Worm (Caenorhabditis elegans) whole organism, late embryonic: ENCODE measurements around the gene syp-2.

Experiments
- C08G9.2 ChIP-seq: sonication (generic microtip); optimal IDR thresholded peaks from 2 replicates; lab custom pipeline; 2016; ENCODE audit warnings: mild to moderate bottlenecking, missing genetic modification characterization, moderate library complexity, missing compliant biosample characterization
- C38D4.7 ChIP-seq: fragments of 200-800 bp; sonication (Bioruptor generic); optimal IDR thresholded peaks from 2 replicates; lab custom pipeline; 2018; ENCODE audit warnings: mild to moderate bottlenecking, missing genetic modification characterization, moderate library complexity, missing compliant biosample characterization
- F13H6.1 ChIP-seq: sonication (generic microtip); optimal IDR thresholded peaks from 2 replicates; lab custom pipeline; 2016; ENCODE audit warnings: missing genetic modification characterization, missing compliant biosample characterization
- K02D7.2 ChIP-seq: sonication (generic microtip); optimal IDR thresholded peaks from 2 replicates; lab custom pipeline; 2017; ENCODE audit warnings: mild to moderate bottlenecking, missing genetic modification characterization, missing compliant biosample characterization
- T23F11.4 ChIP-seq: fragments of 200-800 bp; sonication (Bioruptor generic); optimal IDR thresholded peaks from 2 replicates; lab custom pipeline; 2018; ENCODE audit warnings: mild to moderate bottlenecking, missing genetic modification characterization, missing compliant biosample characterization
- ama-1 ChIP-seq: fragments of 150-350 bp; optimal IDR thresholded peaks from 2 replicates; lab custom pipeline; 2014
- ceh-14 ChIP-seq: sonication (generic microtip); optimal IDR thresholded peaks from 2 replicates; lab custom pipeline; 2016; ENCODE audit warnings: missing genotype, missing genetic modification characterization, missing compliant biosample characterization
- ceh-18 ChIP-seq: sonication (generic microtip); optimal IDR thresholded peaks from 2 replicates; lab custom pipeline; 2016; ENCODE audit warnings: missing genetic modification characterization, missing compliant biosample characterization
- ceh-19 ChIP-seq: fragments of 200-800 bp; sonication (Bioruptor generic); optimal IDR thresholded peaks from 2 replicates; lab custom pipeline; 2018; ENCODE audit warnings: mild to moderate bottlenecking, missing genetic modification characterization, missing compliant biosample characterization
- ceh-2 ChIP-seq: sonication (generic microtip); optimal IDR thresholded peaks from 2 replicates; lab custom pipeline; 2016; ENCODE audit warnings: missing genotype, missing genetic modification characterization, missing compliant biosample characterization
- ceh-22 ChIP-seq: sonication (generic microtip); optimal IDR thresholded peaks from 2 replicates; lab custom pipeline; 2017; ENCODE audit warnings: missing biosample characterization, missing genetic modification characterization
- ceh-24 ChIP-seq: sonication (generic microtip); optimal IDR thresholded peaks from 2 replicates; lab custom pipeline; 2016; ENCODE audit warnings: mild to moderate bottlenecking, missing genetic modification characterization, missing compliant biosample characterization
- ceh-30 ChIP-seq: fragments of 150-350 bp; optimal IDR thresholded peaks from 2 replicates; lab custom pipeline; 2014; ENCODE audit warnings: missing biosample characterization, missing genetic modification characterization
- ceh-31 ChIP-seq: sonication (generic microtip); optimal IDR thresholded peaks from 2 replicates; lab custom pipeline; 2016; ENCODE audit warnings: missing genetic modification characterization, missing compliant biosample characterization
- ceh-34 ChIP-seq: sonication (generic microtip); optimal IDR thresholded peaks from 2 replicates; lab custom pipeline; 2016; ENCODE audit warnings: mild to moderate bottlenecking, missing genetic modification characterization, missing compliant biosample characterization
- ceh-45 ChIP-seq: fragments of 200-800 bp; sonication (Bioruptor generic); IDR thresholded peaks from 2 replicates; pipeline ENCODE4 v1.3.6; 2022; ENCODE audit warnings: missing genetic modification reagents, missing genetic modification characterization, missing compliant biosample characterization
- ceh-48 ChIP-seq: sonication (generic microtip); optimal IDR thresholded peaks from 2 replicates; lab custom pipeline; 2016; ENCODE audit warnings: missing genetic modification characterization, inconsistent platforms, missing compliant biosample characterization
- ceh-6 ChIP-seq: fragments of 200-800 bp; sonication (Bioruptor generic); optimal IDR thresholded peaks from 2 replicates; lab custom pipeline; 2018; ENCODE audit warnings: mild to moderate bottlenecking, missing genetic modification characterization, missing compliant biosample characterization
- che-1 ChIP-seq: sonication (generic microtip); optimal IDR thresholded peaks from 2 replicates; lab custom pipeline; 2016; ENCODE audit warnings: mild to moderate bottlenecking, missing genetic modification characterization, missing compliant biosample characterization
- dmd-4 ChIP-seq: sonication (generic microtip); optimal IDR thresholded peaks from 2 replicates; lab custom pipeline; 2016; ENCODE audit warnings: borderline replicate concordance, missing genetic modification characterization, missing compliant biosample characterization
- dve-1 ChIP-seq: sonication (generic microtip); optimal IDR thresholded peaks from 2 replicates; lab custom pipeline; 2017; ENCODE audit warnings: antibody characterized with exemption, mild to moderate bottlenecking, missing genetic modification characterization, missing compliant biosample characterization
- elt-2 ChIP-seq: sonication (generic microtip); optimal IDR thresholded peaks from 2 replicates; lab custom pipeline; 2016; ENCODE audit warnings: missing genetic modification reagents, missing genetic modification characterization, missing compliant biosample characterization
- elt-4 ChIP-seq: sonication (generic microtip); optimal IDR thresholded peaks from 2 replicates; lab custom pipeline; 2016; ENCODE audit warnings: missing genetic modification characterization, missing compliant biosample characterization
- eyg-1 ChIP-seq: sonication (generic microtip); optimal IDR thresholded peaks from 2 replicates; lab custom pipeline; 2016; ENCODE audit warnings: missing genotype, missing genetic modification characterization, missing compliant biosample characterization
- hlh-13 ChIP-seq: fragments of 200-800 bp; sonication (Bioruptor generic); optimal IDR thresholded peaks from 2 replicates; lab custom pipeline; 2018; ENCODE audit warnings: mild to moderate bottlenecking, missing genetic modification characterization, missing compliant biosample characterization
- hlh-30 ChIP-seq: sonication (generic microtip); optimal IDR thresholded peaks from 2 replicates; lab custom pipeline; 2017; ENCODE audit warnings: antibody characterized with exemption, missing genetic modification characterization, missing compliant biosample characterization; ENCODE audit not compliant: insufficient read depth
- hlh-8 ChIP-seq: sonication (generic microtip); optimal IDR thresholded peaks from 2 replicates; lab custom pipeline; 2016; ENCODE audit warnings: missing genotype, missing genetic modification characterization, missing compliant biosample characterization
- lim-6 ChIP-seq: sonication (generic microtip); optimal IDR thresholded peaks from 2 replicates; lab custom pipeline; 2016; ENCODE audit warnings: missing genetic modification characterization, missing compliant biosample characterization
- lin-11 ChIP-seq: fragments of 200-800 bp; sonication (Bioruptor generic); optimal IDR thresholded peaks from 2 replicates; lab custom pipeline; 2018; ENCODE audit warnings: mild to moderate bottlenecking, missing genetic modification characterization, missing compliant biosample characterization
- madf-2 ChIP-seq: sonication (generic microtip); optimal IDR thresholded peaks from 2 replicates; lab custom pipeline; 2017; ENCODE audit warnings: missing genetic modification characterization, missing compliant biosample characterization
- mec-3 ChIP-seq: sonication (generic microtip); optimal IDR thresholded peaks from 2 replicates; lab custom pipeline; 2016; ENCODE audit warnings: borderline replicate concordance, missing genetic modification characterization, missing compliant biosample characterization
- nfya-1 ChIP-seq: sonication (generic microtip); optimal IDR thresholded peaks from 2 replicates; lab custom pipeline; 2017; ENCODE audit warnings: missing genetic modification characterization, mild to moderate bottlenecking, missing compliant biosample characterization, antibody characterized with exemption, moderate library complexity
- nhr-11 ChIP-seq: fragments of 150-350 bp; optimal IDR thresholded peaks from 2 replicates; lab custom pipeline; 2014; ENCODE audit warnings: missing biosample characterization, missing genetic modification characterization
- nhr-232 ChIP-seq: sonication (generic microtip); optimal IDR thresholded peaks from 2 replicates; lab custom pipeline; 2016; ENCODE audit warnings: missing genetic modification characterization, missing compliant biosample characterization
- pat-9 ChIP-seq: fragments of 200-800 bp; sonication (Bioruptor generic); optimal IDR thresholded peaks from 2 replicates; lab custom pipeline; 2018; ENCODE audit warnings: mild to moderate bottlenecking, missing genetic modification characterization, moderate library complexity, missing compliant biosample characterization
- pax-1 ChIP-seq: fragments of 150-350 bp; optimal IDR thresholded peaks from 2 replicates; lab custom pipeline; 2014; ENCODE audit warnings: missing biosample characterization, missing genetic modification characterization
- pha-2 ChIP-seq: sonication (generic microtip); optimal IDR thresholded peaks from 2 replicates; lab custom pipeline; 2017; ENCODE audit warnings: mild to moderate bottlenecking, missing genetic modification characterization, missing compliant biosample characterization
- pha-4 ChIP-seq: fragments of 150-350 bp; optimal IDR thresholded peaks from 2 replicates; lab custom pipeline; 2018; ENCODE audit warnings: missing biosample characterization, missing genetic modification reagents, missing genetic modification characterization
- pqm-1 ChIP-seq: sonication (generic microtip); optimal IDR thresholded peaks from 2 replicates; lab custom pipeline; 2016; ENCODE audit warnings: missing genetic modification characterization, missing compliant biosample characterization
- ref-2 ChIP-seq: sonication (generic microtip); optimal IDR thresholded peaks from 2 replicates; lab custom pipeline; 2016; ENCODE audit warnings: missing genetic modification characterization, missing compliant biosample characterization
- sdc-2 ChIP-seq: sonication (generic microtip); optimal IDR thresholded peaks from 2 replicates; lab custom pipeline; 2016; ENCODE audit warnings: missing genotype, missing genetic modification characterization, missing compliant biosample characterization
- sox-2 ChIP-seq: fragments of 200-800 bp; sonication (Bioruptor generic); IDR thresholded peaks from 2 replicates; pipeline ENCODE4 v1.3.6; 2022; ENCODE audit warnings: missing genetic modification reagents, missing genetic modification characterization, missing compliant biosample characterization
- sox-4 ChIP-seq: sonication (generic microtip); optimal IDR thresholded peaks from 2 replicates; lab custom pipeline; 2017; ENCODE audit warnings: mild to moderate bottlenecking, missing genetic modification characterization, inconsistent platforms, missing compliant biosample characterization
- tbx-2 ChIP-seq: sonication (generic microtip); optimal IDR thresholded peaks from 2 replicates; lab custom pipeline; 2016; ENCODE audit warnings: missing genetic modification characterization, missing compliant biosample characterization
- ttx-3 ChIP-seq: sonication (generic microtip); optimal IDR thresholded peaks from 2 replicates; lab custom pipeline; 2016; ENCODE audit warnings: missing genetic modification reagents, missing genetic modification characterization, missing compliant biosample characterization
- unc-42 ChIP-seq: sonication (generic microtip); optimal IDR thresholded peaks from 2 replicates; lab custom pipeline; 2016; ENCODE audit warnings: missing genotype, missing genetic modification characterization, missing compliant biosample characterization
- unc-86 ChIP-seq: sonication (generic microtip); optimal IDR thresholded peaks from 2 replicates; lab custom pipeline; 2016; ENCODE audit warnings: missing genetic modification characterization, missing compliant biosample characterization
- zip-5 ChIP-seq: sonication (generic microtip); optimal IDR thresholded peaks from 2 replicates; lab custom pipeline; 2016; ENCODE audit warnings: missing genetic modification characterization, missing compliant biosample characterization

syp-2 gene

ce11 chrV:5502701-5503100, 33.6 kb upstream of the syp-2 start:
- TF ChIP-seq pha-4 (tag; lab: Kevin White, UChicago) (no peak), hlh-13 (GFP tag; lab: Kevin White, UChicago) (no peak), hlh-8 (no peak), ama-1 (lab: Kevin White, UChicago) (no peak), T23F11.4 (no peak)

DNA sequence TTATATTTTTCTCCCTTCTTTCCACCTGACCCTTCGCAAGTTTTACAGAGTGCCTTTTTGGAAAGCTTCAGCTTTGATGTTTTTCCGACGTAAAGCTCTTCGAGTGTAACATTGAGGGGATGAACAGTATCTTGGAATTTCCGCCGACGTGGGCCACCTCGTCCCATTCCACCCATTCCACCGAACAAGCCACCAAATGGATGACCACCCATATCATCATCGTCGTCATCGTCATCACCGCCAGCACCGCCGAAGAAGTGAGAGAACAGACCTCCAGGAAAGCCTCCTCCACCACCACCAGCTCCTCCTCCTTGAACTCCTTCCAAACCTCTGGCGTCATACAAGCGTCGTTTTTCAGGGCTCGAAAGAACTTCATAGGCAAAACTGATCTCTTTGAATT, 32.0 kb upstream of the syp-2 start:
- no peak for TF ChIP-seq elt-4 (tag; lab: Kevin White, UChicago)
- no peak for TF ChIP-seq ceh-45
- TF ChIP-seq ceh-19 (GFP tag; lab: Kevin White, UChicago) = no peak
- TF ChIP-seq ceh-31 (tag; lab: Kevin White, UChicago) = no peak
- TF ChIP-seq nhr-11 (tag; lab: Kevin White, UChicago) = no peak

DNA sequence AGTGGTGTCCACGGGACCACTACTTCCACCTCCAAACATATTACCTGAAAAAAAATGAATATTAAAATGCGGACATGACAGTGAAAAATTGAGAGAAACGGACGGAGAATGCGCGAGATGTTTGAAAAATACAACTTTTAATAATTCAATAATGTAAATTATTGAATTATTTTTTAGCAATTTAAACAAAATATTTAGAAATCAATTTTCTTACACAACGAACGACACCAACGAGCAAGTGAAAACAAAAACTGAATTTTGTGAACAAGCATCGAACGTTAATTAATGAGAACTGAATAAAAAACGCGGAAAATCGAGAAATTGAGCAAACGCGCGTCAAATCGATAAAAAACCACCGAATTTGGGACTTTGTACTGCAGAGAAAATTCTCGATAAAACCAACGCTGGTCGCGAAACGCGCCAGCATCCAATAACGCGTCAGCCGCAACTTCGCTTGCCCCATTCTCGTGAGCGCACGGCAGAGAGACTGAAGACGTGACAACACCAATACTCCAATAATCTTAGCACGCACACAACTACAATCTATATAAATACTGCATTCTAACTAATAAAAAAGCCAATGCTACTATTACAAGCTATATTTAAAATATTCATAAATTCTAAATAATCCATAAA, 31.4 kb upstream of the syp-2 start, which contains the start of the genes dnj-19 and nhr-47:
TSS of gene dnj-19 (minus strand) at position 51 of the 636 bp plus-strand sequence.
TSS of gene nhr-47 (plus strand) at position 447 of the 636 bp plus-strand sequence.
- peak; percentile 88 for TF ChIP-seq ceh-48
- TF ChIP-seq ceh-14 = peak; percentile 80
- TF ChIP-seq C08G9.2 (tag; lab: Kevin White, UChicago) = no peak
- no peak for TF ChIP-seq pha-2 (tag; lab: Kevin White, UChicago)
- TF ChIP-seq unc-86 = peak; percentile 61
- no peak for TF ChIP-seq eyg-1 (tag; lab: Kevin White, UChicago)
- no peak for TF ChIP-seq pax-1
- no peak for TF ChIP-seq K02D7.2 (tag; lab: Kevin White, UChicago)
- TF ChIP-seq hlh-13 (GFP tag; lab: Kevin White, UChicago) = no peak
- TF ChIP-seq sox-2 (GFP tag; lab: Robert Waterston, UW) = no peak
- peak; percentile 26 for TF ChIP-seq ttx-3 (tag; lab: Kevin White, UChicago)
- peak; percentile 38 for TF ChIP-seq F13H6.1 (tag; lab: Kevin White, UChicago)
- TF ChIP-seq nfya-1 (tag; lab: Kevin White, UChicago) = peak; percentile 76
- peak; percentile 7 for TF ChIP-seq dve-1 (tag; lab: Kevin White, UChicago)
- no peak for TF ChIP-seq dmd-4
- peak; percentile 64 for TF ChIP-seq madf-2 (tag; lab: Kevin White, UChicago)
- peak; percentile 80 for TF ChIP-seq ceh-30 (tag; lab: Kevin White, UChicago)
- TF ChIP-seq sdc-2 (tag; lab: Kevin White, UChicago) = peak; percentile 18
- peak; percentile 48 for TF ChIP-seq ref-2
- peak; percentile 29 for TF ChIP-seq ceh-2 (tag; lab: Kevin White, UChicago)
- peak; percentile 81 for TF ChIP-seq ceh-31 (tag; lab: Kevin White, UChicago)
- peak; percentile 64 for TF ChIP-seq tbx-2 (tag; lab: Kevin White, UChicago)
- TF ChIP-seq ceh-24 (tag; lab: Kevin White, UChicago) = no peak
- TF ChIP-seq ceh-6 (GFP tag; lab: Kevin White, UChicago) = no peak
- TF ChIP-seq ceh-22 (tag; lab: Kevin White, UChicago) = no peak
- TF ChIP-seq pqm-1 (tag; lab: Kevin White, UChicago) = no peak
- TF ChIP-seq hlh-30 (tag; lab: Kevin White, UChicago) = peak; percentile 26
- TF ChIP-seq C38D4.7 (GFP tag; lab: Kevin White, UChicago) = peak; percentile 46
- peak; percentile 54 for TF ChIP-seq pat-9 (tag; lab: Kevin White, UChicago)
- TF ChIP-seq lim-6 (tag; lab: Kevin White, UChicago) = no peak
- TF ChIP-seq zip-5 (tag; lab: Kevin White, UChicago) = no peak
- peak; percentile 61 for TF ChIP-seq T23F11.4
- no peak for TF ChIP-seq lin-11
- peak; percentile 51 for TF ChIP-seq unc-42 (tag; lab: Kevin White, UChicago)
- TF ChIP-seq elt-2 (tag; lab: Kevin White, UChicago) = peak; percentile 74
- TF ChIP-seq ceh-45 = peak; percentile 32; the same call in 1 of the 2 replicates
- TF ChIP-seq sox-4 (tag; lab: Kevin White, UChicago) = peak; percentile 16
- peak; percentile 44 for TF ChIP-seq ceh-18
- TF ChIP-seq mec-3 (tag; lab: Kevin White, UChicago) = no peak
- TF ChIP-seq ceh-34 = peak; percentile 83
- no peak for TF ChIP-seq che-1
- TF ChIP-seq ama-1 (lab: Kevin White, UChicago) = no peak
- TF ChIP-seq nhr-232 (tag; lab: Kevin White, UChicago) = peak; percentile 29
- TF ChIP-seq hlh-8 = no peak
- no peak for TF ChIP-seq nhr-11 (tag; lab: Kevin White, UChicago)
